Worm (Caenorhabditis elegans): ENCODE data around the gene C37C3.17.
A peak's percentile ranks its signal among the peaks of the same experiment; 100 is the strongest.

C37C3.17 gene

DNA sequence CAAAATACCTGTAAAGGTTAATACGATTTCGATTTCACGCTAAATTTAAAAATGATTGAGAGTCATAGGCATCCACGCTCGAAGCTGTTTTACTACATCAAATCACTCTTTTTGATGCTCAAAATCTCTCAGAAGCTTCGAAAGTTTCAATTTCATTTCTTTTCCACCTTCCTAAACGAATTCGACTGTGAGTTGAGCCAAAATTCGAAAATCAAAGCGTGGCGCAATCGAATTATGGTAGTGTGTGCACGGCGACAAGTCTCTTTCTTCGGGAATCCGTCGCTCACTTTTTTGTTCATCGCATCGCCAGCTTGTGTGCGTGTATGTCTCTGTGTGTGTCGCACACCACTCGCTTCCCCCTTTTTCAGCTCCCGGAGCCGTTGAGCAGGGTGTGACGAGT, 11.3 kb upstream of the C37C3.17 start:
- TF ChIP-seq mdl-1 (tag; optimal IDR thresholded peaks at IDR 0.05) (no peak), fkh-10 (GFP tag; optimal IDR thresholded peaks at IDR 0.05) (peak; percentile 58)

DNA sequence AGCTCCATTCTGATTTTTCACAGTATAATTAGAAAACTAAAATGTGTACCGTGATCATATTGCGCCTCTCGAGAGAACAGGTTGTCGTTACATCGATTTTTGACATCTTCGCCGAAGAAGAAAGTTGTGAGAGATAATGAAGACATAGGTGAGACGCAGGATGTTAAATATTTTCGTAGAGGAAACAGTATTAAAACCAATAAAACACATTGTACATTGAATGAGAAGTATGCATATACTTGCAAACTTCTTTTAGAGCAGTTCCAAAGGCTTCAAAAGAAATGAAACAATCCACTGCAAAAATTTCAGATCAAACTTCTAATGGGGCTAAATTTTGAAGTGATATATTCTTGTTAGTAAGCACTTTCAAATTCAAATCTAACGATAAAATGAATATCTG, 9.0 kb upstream of the C37C3.17 start, which contains the start of gene nipi-4:
Gene nipi-4 (minus strand): TSS at position 101 of the 400 bp plus-strand sequence.
- TF ChIP-seq nhr-23 (tag; optimal IDR thresholded peaks at IDR 0.05) (peak; percentile 4), lsy-12 (tag; optimal IDR thresholded peaks at IDR 0.05) (no peak), nhr-77 (tag; optimal IDR thresholded peaks at IDR 0.05) (no peak), fkh-2 (tag; optimal IDR thresholded peaks at IDR 0.05) (no peak)

DNA sequence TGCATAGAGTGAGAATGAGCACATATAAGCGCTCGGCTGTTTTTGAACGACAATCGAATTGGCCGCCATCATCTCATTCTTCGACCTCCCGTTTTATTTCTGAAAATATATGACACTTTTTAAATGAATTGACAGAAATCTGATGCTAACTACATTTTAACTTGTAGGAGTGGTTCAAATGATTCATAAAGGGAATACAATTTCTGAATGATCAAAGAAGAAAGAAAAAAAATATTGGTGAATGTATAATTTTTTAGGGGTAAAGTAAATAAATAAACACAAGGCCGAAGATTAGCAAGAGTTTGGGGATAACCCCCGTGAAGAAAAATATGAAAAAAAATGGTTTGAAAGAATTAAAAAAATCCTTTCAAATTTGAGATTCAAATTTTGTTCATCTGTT, 3.0 kb upstream of the C37C3.17 start, which contains the start of gene C37C3.11:
Gene C37C3.11 (minus strand): TSS at position 101 of the 400 bp plus-strand sequence.
- TF ChIP-seq unc-62 (GFP tag; optimal IDR thresholded peaks at IDR 0.05) (no peak), elt-1 (tag; optimal IDR thresholded peaks at IDR 0.05) (no peak), sea-2 (GFP tag; optimal IDR thresholded peaks at IDR 0.05) (no peak)

DNA sequence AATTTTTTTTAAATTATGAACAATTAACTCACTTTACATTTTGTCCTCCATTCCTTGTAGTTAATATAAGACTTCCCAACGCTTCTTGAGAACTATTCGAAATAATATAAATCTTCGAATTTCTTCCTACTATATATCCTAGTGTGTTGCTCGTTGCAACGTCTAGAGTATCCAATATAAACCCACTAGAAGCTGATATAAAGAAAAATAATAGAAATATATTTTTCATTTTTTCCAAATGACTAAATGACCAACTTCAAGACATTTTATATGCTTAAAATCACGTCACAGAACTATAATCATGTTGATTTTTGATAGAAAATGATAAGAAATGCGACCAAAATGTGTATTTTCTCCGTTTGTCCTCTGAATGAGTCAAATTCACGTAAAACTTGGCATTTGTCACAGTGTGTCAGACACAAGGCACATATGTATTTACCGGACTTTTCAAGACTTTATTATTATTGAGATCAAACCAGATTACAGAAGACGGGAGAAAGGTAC, 1.4 kb upstream of the C37C3.17 start, which contains the start of gene C37C3.10:
Gene C37C3.10 (minus strand): TSS at position 51 of the 504 bp plus-strand sequence.
- TF ChIP-seq pqm-1 (tag; optimal IDR thresholded peaks at IDR 0.05) (peak; percentile 64), nhr-28 (tag; optimal IDR thresholded peaks at IDR 0.05) (no peak)

DNA sequence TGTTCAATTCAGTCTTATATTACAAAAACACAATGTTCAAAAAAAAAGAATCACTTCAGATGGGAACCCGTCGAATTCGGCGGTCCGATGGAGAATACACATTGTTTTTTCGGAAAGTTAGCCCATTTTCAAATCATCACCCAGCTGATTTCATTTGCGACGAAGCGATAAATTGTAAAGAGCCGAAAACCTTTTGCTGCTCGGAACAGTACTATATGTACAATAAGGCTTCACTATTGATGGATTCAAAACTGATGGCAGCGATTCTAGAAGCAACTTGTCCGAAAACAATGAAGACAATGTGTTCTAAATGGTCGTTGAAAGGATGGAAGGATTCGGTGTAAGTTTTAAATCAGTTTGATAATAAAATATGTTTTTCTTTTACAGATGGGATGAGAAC, 3.8 kb downstream of the C37C3.17 start, which contains the start of gene C37C3.1:
Gene C37C3.1 (plus strand): TSS at position 33 of the 400 bp plus-strand sequence.
- TF ChIP-seq lsy-12 (tag; optimal IDR thresholded peaks at IDR 0.05): peak; percentile 29
- peak; percentile 15 for TF ChIP-seq nhr-77 (tag; optimal IDR thresholded peaks at IDR 0.05)
- TF ChIP-seq elt-3 (tag; optimal IDR thresholded peaks at IDR 0.05): no peak
- peak; percentile 13 for TF ChIP-seq tbx-2 (tag; optimal IDR thresholded peaks at IDR 0.05)
- peak; percentile 56 for TF ChIP-seq nhr-43 (tag; optimal IDR thresholded peaks at IDR 0.05; ENCODE audit: poor library complexity, severe bottlenecking)
- TF ChIP-seq nhr-25 (tag; optimal IDR thresholded peaks at IDR 0.05): peak; percentile 16
- peak; percentile 33 for TF ChIP-seq elt-2 (tag; optimal IDR thresholded peaks at IDR 0.05)
- no peak for TF ChIP-seq ceh-9 (tag; optimal IDR thresholded peaks at IDR 0.05)
- peak; percentile 35 for TF ChIP-seq nhr-23 (tag; optimal IDR thresholded peaks at IDR 0.05)
- TF ChIP-seq hmg-11 (tag; optimal IDR thresholded peaks at IDR 0.05): no peak
- TF ChIP-seq ceh-28 (tag; optimal IDR thresholded peaks at IDR 0.05): peak; percentile 48
- peak; percentile 67 for TF ChIP-seq aly-2 (tag; optimal IDR thresholded peaks at IDR 0.05)
- TF ChIP-seq ama-1 (optimal IDR thresholded peaks at IDR 0.05): peak; percentile 74
- no peak for TF ChIP-seq nhr-11 (tag; optimal IDR thresholded peaks at IDR 0.05)

DNA sequence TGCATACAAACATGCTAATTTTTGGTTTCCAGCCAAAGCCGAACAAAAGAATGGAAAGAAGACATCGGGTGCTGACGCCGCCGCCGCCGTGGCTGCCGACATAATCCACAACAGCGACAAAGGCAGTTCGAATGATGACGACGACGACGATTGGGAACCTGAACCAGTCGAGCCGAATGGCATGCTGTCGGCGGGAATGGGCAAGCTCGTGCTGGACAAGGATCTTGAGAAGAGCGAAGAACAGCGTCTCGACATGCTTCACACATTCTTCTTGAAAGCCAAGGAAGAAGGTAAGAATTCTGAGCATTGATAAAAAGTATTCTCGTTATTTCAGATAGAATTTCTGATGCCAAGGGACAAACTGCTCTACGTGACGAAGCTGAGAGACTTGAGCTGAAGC, 5.1 kb downstream of the C37C3.17 start:
- TF ChIP-seq pha-4 (tag; optimal IDR thresholded peaks at IDR 0.05) (no peak), nhr-28 (tag; optimal IDR thresholded peaks at IDR 0.05) (no peak), unc-62 (GFP tag; optimal IDR thresholded peaks at IDR 0.05) (no peak), jun-1 (tag; optimal IDR thresholded peaks at IDR 0.05) (no peak)

ce11 chrV:7855382-7855994, 6.2 kb downstream of the C37C3.17 start, which contains the start of gene C37C3.2:
Gene C37C3.2, plus strand, starts transcription at chrV:7855944.
- no peak for TF ChIP-seq mdl-1 (tag; optimal IDR thresholded peaks at IDR 0.05)
- TF ChIP-seq mml-1 (tag; optimal IDR thresholded peaks at IDR 0.05): no peak
- no peak for TF ChIP-seq egl-5 (tag; optimal IDR thresholded peaks at IDR 0.05)
- no peak for TF ChIP-seq fos-1 (tag; optimal IDR thresholded peaks at IDR 0.05)
- TF ChIP-seq pqm-1 (tag; optimal IDR thresholded peaks at IDR 0.05): no peak
- TF ChIP-seq elt-2 (tag; optimal IDR thresholded peaks at IDR 0.05): peak; percentile 6
- TF ChIP-seq unc-62 (GFP tag; optimal IDR thresholded peaks at IDR 0.05): no peak
- no peak for TF ChIP-seq ZK546.5 (tag; optimal IDR thresholded peaks at IDR 0.05)
- no peak for TF ChIP-seq nhr-67 (tag; optimal IDR thresholded peaks at IDR 0.05)
- TF ChIP-seq elt-1 (tag; optimal IDR thresholded peaks at IDR 0.05): no peak
- TF ChIP-seq nhr-28 (tag; optimal IDR thresholded peaks at IDR 0.05): no peak
- peak; percentile 15 for TF ChIP-seq ama-1 (optimal IDR thresholded peaks at IDR 0.05)
- no peak for TF ChIP-seq nhr-23 (tag; optimal IDR thresholded peaks at IDR 0.05)
- TF ChIP-seq nhr-237 (tag; optimal IDR thresholded peaks at IDR 0.05): no peak
- peak; percentile 39 for TF ChIP-seq pha-4 (tag; optimal IDR thresholded peaks at IDR 0.05)
- TF ChIP-seq ceh-28 (tag; optimal IDR thresholded peaks at IDR 0.05): no peak
- no peak for TF ChIP-seq hmg-11 (tag; optimal IDR thresholded peaks at IDR 0.05)
- no peak for TF ChIP-seq lsy-12 (tag; optimal IDR thresholded peaks at IDR 0.05)

All from whole organism, L3 larva.